Fruit fly (Drosophila melanogaster): Measurements from ENCODE around the gene Fer1.

DNA sequence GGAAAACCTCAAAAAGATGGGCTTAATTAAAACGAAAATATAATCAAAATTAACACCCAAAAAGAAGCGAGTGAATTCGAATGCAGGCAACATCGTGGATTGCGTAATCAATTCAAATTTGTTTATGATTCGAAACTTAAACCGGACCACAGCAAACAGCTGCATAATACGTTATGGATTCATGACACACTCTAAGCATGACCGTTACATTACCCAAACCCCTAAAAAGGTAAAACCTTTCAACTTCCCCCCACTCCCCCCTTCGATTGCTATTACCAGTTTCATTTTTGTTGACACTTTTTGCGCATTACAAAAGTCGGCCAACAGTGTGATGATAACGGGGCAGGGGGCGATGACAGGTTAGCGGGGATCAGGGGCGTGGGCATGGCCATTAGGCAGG is 33.9 kb downstream of the Fer1 start:
- TF ChIP-seq CG4328 (GFP tag; optimal IDR thresholded peaks at IDR 0.05) (no peak), croc (GFP tag; conservative IDR thresholded peaks at IDR 0.05) (no peak), fd3F (GFP tag; optimal IDR thresholded peaks at IDR 0.05) (no peak), CG4820 (GFP tag; optimal IDR thresholded peaks at IDR 0.05) (no peak), slp2 (GFP tag; optimal IDR thresholded peaks at IDR 0.05) (no peak), tll (GFP tag; optimal IDR thresholded peaks at IDR 0.05) (no peak), Dfd (GFP tag; optimal IDR thresholded peaks at IDR 0.05) (no peak), gsb (GFP tag; IDR thresholded peaks at IDR 0.05) (no peak), CG7357 (GFP tag; IDR thresholded peaks at IDR 0.05) (no peak)

Data from whole organism, embryonic.